Worm (Caenorhabditis elegans) whole organism, early embryonic: Measurements from ENCODE around the gene ubh-1.
A peak's percentile ranks its signal among the peaks of the same experiment; 100 is the strongest.

Experiments
- B0310.2 ChIP-seq: sonication (generic microtip); optimal IDR thresholded peaks from 2 replicates; lab custom pipeline; 2016; ENCODE audit warnings: mild to moderate bottlenecking, missing genetic modification characterization, missing compliant biosample characterization
- F13C5.2 ChIP-seq: sonication (generic microtip); optimal IDR thresholded peaks from 2 replicates; lab custom pipeline; 2017; ENCODE audit warnings: mild to moderate bottlenecking, missing genetic modification characterization, inconsistent platforms, missing compliant biosample characterization
- aly-1 ChIP-seq: sonication (generic microtip); optimal IDR thresholded peaks from 2 replicates; lab custom pipeline; 2016; ENCODE audit warnings: missing genetic modification characterization, missing compliant biosample characterization
- ama-1 ChIP-seq: fragments of 150-350 bp; optimal IDR thresholded peaks from 2 replicates; lab custom pipeline; 2014
- ceh-13 ChIP-seq: fragments of 200-800 bp; sonication (Bioruptor generic); optimal IDR thresholded peaks from 2 replicates; lab custom pipeline; 2018; ENCODE audit warnings: mild to moderate bottlenecking, missing genetic modification characterization, missing compliant biosample characterization
- ceh-36 ChIP-seq: sonication (generic microtip); optimal IDR thresholded peaks from 2 replicates; lab custom pipeline; 2016; ENCODE audit warnings: missing genetic modification characterization, inconsistent platforms, missing compliant biosample characterization
- ets-7 ChIP-seq: sonication (generic microtip); optimal IDR thresholded peaks from 2 replicates; lab custom pipeline; 2016; ENCODE audit warnings: missing genotype, missing genetic modification characterization, missing compliant biosample characterization
- flt-1 ChIP-seq: fragments of 200-800 bp; sonication (Bioruptor generic); IDR thresholded peaks from 2 replicates; pipeline ENCODE4 v1.3.6; 2022; ENCODE audit warnings: missing genetic modification characterization, missing compliant biosample characterization
- hmbx-1 ChIP-seq: sonication (generic microtip); optimal IDR thresholded peaks from 2 replicates; lab custom pipeline; 2016; ENCODE audit warnings: mild to moderate bottlenecking, missing genetic modification characterization, missing compliant biosample characterization
- hmg-4 ChIP-seq: fragments of 200-800 bp; sonication (Bioruptor generic); optimal IDR thresholded peaks from 2 replicates; lab custom pipeline; 2018; ENCODE audit warnings: mild to moderate bottlenecking, missing genetic modification characterization, missing compliant biosample characterization
- hnd-1 ChIP-seq: sonication (generic microtip); optimal IDR thresholded peaks from 2 replicates; lab custom pipeline; 2016; ENCODE audit warnings: missing genetic modification characterization, missing compliant biosample characterization
- pes-1 ChIP-seq: fragments of 200-800 bp; sonication (Bioruptor generic); IDR thresholded peaks from 2 replicates; pipeline ENCODE4 v1.3.6; 2022; ENCODE audit warnings: missing genetic modification reagents, missing genetic modification characterization, missing compliant biosample characterization
- scrt-1 ChIP-seq: fragments of 200-800 bp; sonication (Bioruptor generic); IDR thresholded peaks from 2 replicates; pipeline ENCODE4 v1.3.6; 2022; ENCODE audit warnings: missing genetic modification characterization, missing compliant biosample characterization
- sea-1 ChIP-seq: fragments of 200-800 bp; sonication (Bioruptor generic); conservative IDR thresholded peaks from 2 replicates; pipeline ENCODE4 v1.3.6; 2022; ENCODE audit warnings: missing genetic modification characterization, missing compliant biosample characterization
- tbx-11 ChIP-seq: fragments of 200-800 bp; sonication (Bioruptor generic); IDR thresholded peaks from 2 replicates; pipeline ENCODE4 v1.3.6; 2022; ENCODE audit warnings: missing genetic modification characterization, missing compliant biosample characterization
- tbx-37 ChIP-seq: fragments of 200-800 bp; sonication (Bioruptor generic); conservative IDR thresholded peaks from 2 replicates; pipeline ENCODE4 v1.3.6; 2022; ENCODE audit warnings: missing genetic modification reagents, missing genetic modification characterization, missing compliant biosample characterization
- tra-4 ChIP-seq: sonication (generic microtip); optimal IDR thresholded peaks from 2 replicates; lab custom pipeline; 2017; ENCODE audit warnings: missing genetic modification characterization, missing compliant biosample characterization

ubh-1 gene

ce11 chrV:6511121-6511520 is at the start of gene ubh-1:
TSS of gene ubh-1 (minus strand) at chrV:6511409.
- TF ChIP-seq B0310.2 (no peak), ama-1 (no peak), tbx-11 (GFP tag; lab: Robert Waterston, UW) (no peak), flt-1 (GFP tag; lab: Robert Waterston, UW) (no peak)

- no peak for TF ChIP-seq ceh-13 (GFP tag; lab: Kevin White, UChicago)
- no peak for TF ChIP-seq ama-1
- TF ChIP-seq tbx-11 (GFP tag; lab: Robert Waterston, UW): 0 out of 2 replicates have a peak, but pooled peaks have one; percentile 52
Measured at ce11 chrV:6559585-6559984, 48.4 kb upstream of the ubh-1 start.

- no peak for TF ChIP-seq scrt-1
- TF ChIP-seq sea-1 (GFP tag; lab: Robert Waterston, UW): no peak
- TF ChIP-seq ets-7 (tag; lab: Kevin White, UChicago): no peak
- TF ChIP-seq ceh-36: no peak
- no peak for TF ChIP-seq tbx-37 (GFP tag; lab: Robert Waterston, UW)
- TF ChIP-seq B0310.2: no peak
- no peak for TF ChIP-seq ama-1
- no peak for TF ChIP-seq pes-1 (GFP tag; lab: Robert Waterston, UW)
- TF ChIP-seq tbx-11 (GFP tag; lab: Robert Waterston, UW): no peak
- no peak for TF ChIP-seq ceh-13 (GFP tag; lab: Kevin White, UChicago)
- TF ChIP-seq hmbx-1 (tag; lab: Kevin White, UChicago): no peak
Measured at ce11 chrV:6559105-6559504, 47.9 kb upstream of the ubh-1 start, which contains the start of gene spp-26. TSS of gene spp-26 (minus strand) at chrV:6559205.

ce11 chrV:6558103-6558502 is 46.9 kb upstream of the ubh-1 start, which contains the start of gene spp-20:
TSS of gene spp-20 (minus strand) at chrV:6558203.
- no peak for TF ChIP-seq pes-1 (GFP tag; lab: Robert Waterston, UW)
- no peak for TF ChIP-seq ceh-36

- TF ChIP-seq ceh-36: no peak
- TF ChIP-seq hmg-4: no peak
- no peak for TF ChIP-seq tbx-11 (GFP tag; lab: Robert Waterston, UW)
- TF ChIP-seq tbx-37 (GFP tag; lab: Robert Waterston, UW): no peak
- no peak for TF ChIP-seq B0310.2
- no peak for TF ChIP-seq ama-1
- no peak for TF ChIP-seq pes-1 (GFP tag; lab: Robert Waterston, UW)
- no peak for TF ChIP-seq sea-1 (GFP tag; lab: Robert Waterston, UW)
- no peak for TF ChIP-seq ets-7 (tag; lab: Kevin White, UChicago)
- TF ChIP-seq flt-1 (GFP tag; lab: Robert Waterston, UW): no peak
- TF ChIP-seq hnd-1 (tag; lab: Kevin White, UChicago): no peak
- TF ChIP-seq hmbx-1 (tag; lab: Kevin White, UChicago): no peak
- TF ChIP-seq ceh-13 (GFP tag; lab: Kevin White, UChicago): no peak
- no peak for TF ChIP-seq F13C5.2 (tag; lab: Kevin White, UChicago)
- TF ChIP-seq scrt-1: no peak
- no peak for TF ChIP-seq aly-1
- TF ChIP-seq tra-4 (tag; lab: Kevin White, UChicago): no peak
Measured at ce11 chrV:6557035-6557434, 45.8 kb upstream of the ubh-1 start, which contains the start of gene spp-27. TSS of gene spp-27 (minus strand) at chrV:6557135.

- TF ChIP-seq ceh-36: no peak
- TF ChIP-seq hmbx-1 (tag; lab: Kevin White, UChicago): no peak
Measured at ce11 chrV:6554308-6554707, 43.1 kb upstream of the ubh-1 start, which contains the start of gene K04A8.19. TSS of gene K04A8.19 (minus strand) at chrV:6554408.

- peak; percentile 23 for TF ChIP-seq ceh-36
- TF ChIP-seq scrt-1: peak; percentile 62; the same call in 1 of the 2 replicates
- no peak for TF ChIP-seq tbx-11 (GFP tag; lab: Robert Waterston, UW)
- TF ChIP-seq ets-7 (tag; lab: Kevin White, UChicago): no peak
- no peak for TF ChIP-seq hmg-4
- no peak for TF ChIP-seq tra-4 (tag; lab: Kevin White, UChicago)
- TF ChIP-seq hnd-1 (tag; lab: Kevin White, UChicago): no peak
- TF ChIP-seq F13C5.2 (tag; lab: Kevin White, UChicago): no peak
- TF ChIP-seq pes-1 (GFP tag; lab: Robert Waterston, UW): no peak; the same call in 1 of the 2 replicates
- no peak for TF ChIP-seq sea-1 (GFP tag; lab: Robert Waterston, UW)
- TF ChIP-seq B0310.2: no peak
- TF ChIP-seq tbx-37 (GFP tag; lab: Robert Waterston, UW): 0 out of 2 replicates have a peak, but pooled peaks have one; percentile 39
- TF ChIP-seq ceh-13 (GFP tag; lab: Kevin White, UChicago): no peak
- no peak for TF ChIP-seq hmbx-1 (tag; lab: Kevin White, UChicago)
- peak; percentile 48 for TF ChIP-seq flt-1 (GFP tag; lab: Robert Waterston, UW)
- no peak for TF ChIP-seq aly-1
- TF ChIP-seq ama-1: no peak
Measured at ce11 chrV:6551707-6552390, 40.6 kb upstream of the ubh-1 start, which contains the start of gene twk-10. TSS of gene twk-10 (plus strand) at chrV:6552340.

ce11 chrV:6549871-6550270 is 38.7 kb upstream of the ubh-1 start, which contains the start of gene lipl-4:
TSS of gene lipl-4 (plus strand) at chrV:6550171.
- TF ChIP-seq tra-4 (tag; lab: Kevin White, UChicago): no peak
- no peak for TF ChIP-seq hmg-4
- TF ChIP-seq aly-1: no peak
- no peak for TF ChIP-seq ets-7 (tag; lab: Kevin White, UChicago)
- no peak for TF ChIP-seq flt-1 (GFP tag; lab: Robert Waterston, UW)
- TF ChIP-seq hnd-1 (tag; lab: Kevin White, UChicago): no peak
